Worm (Caenorhabditis elegans) whole organism, young adult: Measurements from ENCODE around the gene C17C3.9.

Experiments
- B0019.2 ChIP-seq: fragments of 200-800 bp; sonication (Bioruptor generic); conservative IDR thresholded peaks from 2 replicates; pipeline ENCODE4 v1.3.6; 2022; ENCODE audit warnings: missing genetic modification reagents, missing genetic modification characterization, missing compliant biosample characterization
- B0035.1 ChIP-seq: sonication (generic microtip); optimal IDR thresholded peaks from 2 replicates; lab custom pipeline; 2016; ENCODE audit warnings: missing genetic modification characterization, mild to moderate bottlenecking, missing compliant biosample characterization, missing genotype, missing genetic modification reagents
- F22D6.2 ChIP-seq: sonication (generic microtip); optimal IDR thresholded peaks from 2 replicates; lab custom pipeline; 2016; ENCODE audit warnings: mild to moderate bottlenecking, missing genetic modification characterization, missing compliant biosample characterization
- F33H1.4 ChIP-seq: fragments of 200-800 bp; sonication (Bioruptor generic); IDR thresholded peaks from 2 replicates; pipeline ENCODE4 v1.3.6; 2022; ENCODE audit warnings: missing genetic modification reagents, missing genetic modification characterization, missing compliant biosample characterization
- F52B5.7 ChIP-seq: sonication (generic microtip); optimal IDR thresholded peaks from 2 replicates; lab custom pipeline; 2016; ENCODE audit warnings: mild to moderate bottlenecking, missing genetic modification characterization, missing compliant biosample characterization
- F55B11.4 ChIP-seq: sonication (generic microtip); optimal IDR thresholded peaks from 2 replicates; lab custom pipeline; 2016; ENCODE audit warnings: missing compliant biosample characterization, missing genetic modification characterization, borderline replicate concordance; ENCODE audit not compliant: insufficient read depth
- F57C9.4 ChIP-seq: sonication (generic microtip); optimal IDR thresholded peaks from 2 replicates; lab custom pipeline; 2017; ENCODE audit warnings: mild to moderate bottlenecking, missing genetic modification characterization, missing compliant biosample characterization
- K12H6.12 ChIP-seq: fragments of 200-800 bp; sonication (Bioruptor generic); optimal IDR thresholded peaks from 2 replicates; lab custom pipeline; 2018; ENCODE audit warnings: mild to moderate bottlenecking, missing genetic modification characterization, missing compliant biosample characterization
- T07F8.4 ChIP-seq: sonication (generic microtip); optimal IDR thresholded peaks from 2 replicates; lab custom pipeline; 2016; ENCODE audit warnings: mild to moderate bottlenecking, missing genetic modification characterization, moderate library complexity, missing compliant biosample characterization
- Y53G8AR.9 ChIP-seq: fragments of 200-800 bp; sonication (Bioruptor generic); conservative IDR thresholded peaks from 2 replicates; pipeline ENCODE4 v1.3.6; 2022; ENCODE audit warnings: missing genetic modification reagents, missing genetic modification characterization, missing compliant biosample characterization
- atf-7 ChIP-seq: sonication (generic microtip); optimal IDR thresholded peaks from 2 replicates; lab custom pipeline; 2017; ENCODE audit warnings: mild to moderate bottlenecking, missing genetic modification characterization, missing compliant biosample characterization
- attf-3 ChIP-seq: fragments of 200-800 bp; sonication (Bioruptor generic); conservative IDR thresholded peaks from 2 replicates; pipeline ENCODE4 v1.3.6; 2022; ENCODE audit warnings: missing genetic modification reagents, missing genetic modification characterization, missing compliant biosample characterization
- attf-5 ChIP-seq: fragments of 200-800 bp; sonication (Bioruptor generic); optimal IDR thresholded peaks from 2 replicates; lab custom pipeline; 2018; ENCODE audit warnings: mild to moderate bottlenecking, missing genetic modification characterization, missing compliant biosample characterization
- bed-1 ChIP-seq: fragments of 200-800 bp; sonication (Bioruptor generic); IDR thresholded peaks from 2 replicates; pipeline ENCODE4 v1.3.6; 2022; ENCODE audit warnings: missing genetic modification reagents, missing genetic modification characterization, missing compliant biosample characterization
- cebp-2 ChIP-seq: fragments of 200-800 bp; sonication (Bioruptor generic); IDR thresholded peaks from 2 replicates; pipeline ENCODE4 v1.3.6; 2022; ENCODE audit warnings: missing genetic modification characterization, missing compliant biosample characterization
- ceh-100 ChIP-seq: fragments of 200-800 bp; sonication (Bioruptor generic); IDR thresholded peaks from 2 replicates; pipeline ENCODE4 v1.3.6; 2022; ENCODE audit warnings: missing genetic modification reagents, missing genetic modification characterization, missing compliant biosample characterization
- ceh-27 ChIP-seq: fragments of 200-800 bp; sonication (Bioruptor generic); optimal IDR thresholded peaks from 2 replicates; lab custom pipeline; 2018; ENCODE audit warnings: mild to moderate bottlenecking, missing genetic modification characterization, moderate library complexity, missing compliant biosample characterization
- ceh-91 ChIP-seq: fragments of 200-800 bp; sonication (Bioruptor generic); IDR thresholded peaks from 2 replicates; pipeline ENCODE4 v1.3.6; 2022; ENCODE audit warnings: missing genetic modification reagents, missing genetic modification characterization, missing compliant biosample characterization
- dpl-1 ChIP-seq: fragments of 150-350 bp; optimal IDR thresholded peaks from 2 replicates; lab custom pipeline; 2014; ENCODE audit warnings: missing biosample characterization, missing genetic modification reagents, missing genetic modification characterization
- ets-4 ChIP-seq: fragments of 200-800 bp; sonication (Bioruptor generic); optimal IDR thresholded peaks from 2 replicates; lab custom pipeline; 2018; ENCODE audit warnings: mild to moderate bottlenecking, missing genetic modification characterization, missing compliant biosample characterization
- fkh-3 ChIP-seq: sonication (generic microtip); optimal IDR thresholded peaks from 2 replicates; lab custom pipeline; 2016; ENCODE audit warnings: mild to moderate bottlenecking, missing genetic modification characterization, missing compliant biosample characterization
- him-1 ChIP-seq: sonication (generic microtip); optimal IDR thresholded peaks from 2 replicates; lab custom pipeline; 2016; ENCODE audit warnings: missing genotype, missing genetic modification reagents, missing genetic modification characterization, missing compliant biosample characterization
- hlh-26 ChIP-seq: fragments of 200-800 bp; sonication (Bioruptor generic); conservative IDR thresholded peaks from 2 replicates; pipeline ENCODE4 v1.3.6; 2022; ENCODE audit warnings: missing genetic modification reagents, missing genetic modification characterization, missing compliant biosample characterization
- hmg-20 ChIP-seq: fragments of 200-800 bp; sonication (Bioruptor generic); IDR thresholded peaks from 2 replicates; pipeline ENCODE4 v1.3.6; 2022; ENCODE audit warnings: missing genetic modification reagents, missing genetic modification characterization, missing compliant biosample characterization
- lin-35 ChIP-seq, 3 experiments: fragments of 150-350 bp in 2 of 3; sonication (generic microtip) in 1 of 3; optimal IDR thresholded peaks; 2 replicates each; lab custom pipeline; 2014 to 2018; ENCODE audit warnings: missing biosample characterization in 3 of 3, missing genetic modification characterization in 3 of 3, missing genetic modification reagents in 3 of 3
- lin-40 ChIP-seq: sonication (generic microtip); optimal IDR thresholded peaks from 2 replicates; lab custom pipeline; 2016; ENCODE audit warnings: missing genetic modification characterization, mild to moderate bottlenecking, missing compliant biosample characterization, missing genotype, missing genetic modification reagents
- lir-1 ChIP-seq: fragments of 200-800 bp; sonication (Bioruptor generic); conservative IDR thresholded peaks from 2 replicates; pipeline ENCODE4 v1.3.6; 2022; ENCODE audit warnings: missing genetic modification reagents, missing genetic modification characterization, missing compliant biosample characterization
- lsy-27 ChIP-seq: sonication (generic microtip); optimal IDR thresholded peaks from 2 replicates; lab custom pipeline; 2017; ENCODE audit warnings: missing genetic modification characterization, mild to moderate bottlenecking, missing compliant biosample characterization, antibody characterized with exemption, missing genotype, borderline replicate concordance; ENCODE audit not compliant: insufficient read depth
- madf-10 ChIP-seq: sonication (generic microtip); optimal IDR thresholded peaks from 2 replicates; lab custom pipeline; 2016; ENCODE audit warnings: mild to moderate bottlenecking, missing genetic modification characterization, missing compliant biosample characterization
- madf-3 ChIP-seq: fragments of 200-800 bp; sonication (Bioruptor generic); IDR thresholded peaks from 2 replicates; pipeline ENCODE4 v1.3.6; 2022; ENCODE audit warnings: missing genetic modification reagents, missing genetic modification characterization, missing compliant biosample characterization
- mcd-1 ChIP-seq: fragments of 200-800 bp; sonication (Bioruptor generic); IDR thresholded peaks from 2 replicates; pipeline ENCODE4 v1.3.6; 2022; ENCODE audit warnings: missing genetic modification reagents, missing genetic modification characterization, missing compliant biosample characterization
- mxl-1 ChIP-seq: sonication (generic microtip); optimal IDR thresholded peaks from 2 replicates; lab custom pipeline; 2016; ENCODE audit warnings: missing genetic modification characterization, missing compliant biosample characterization
- nfyb-1 ChIP-seq: fragments of 200-800 bp; sonication (Bioruptor generic); IDR thresholded peaks from 2 replicates; pipeline ENCODE4 v1.3.6; 2022; ENCODE audit warnings: missing genetic modification reagents, missing genetic modification characterization, missing compliant biosample characterization
- pbrm-1 ChIP-seq: fragments of 200-800 bp; sonication (Bioruptor generic); IDR thresholded peaks from 2 replicates; pipeline ENCODE4 v1.3.6; 2022; ENCODE audit warnings: missing genetic modification reagents, missing genetic modification characterization, missing compliant biosample characterization
- repo-1 ChIP-seq: sonication (generic microtip); optimal IDR thresholded peaks from 2 replicates; lab custom pipeline; 2017; ENCODE audit warnings: mild to moderate bottlenecking, missing genetic modification characterization, missing compliant biosample characterization
- sdz-38 ChIP-seq: sonication (generic microtip); optimal IDR thresholded peaks from 2 replicates; lab custom pipeline; 2016; ENCODE audit warnings: missing genotype, missing genetic modification characterization, missing compliant biosample characterization
- sea-2 ChIP-seq: fragments of 200-800 bp; sonication (Bioruptor generic); IDR thresholded peaks from 2 replicates; pipeline ENCODE4 v1.3.6; 2022; ENCODE audit warnings: missing genetic modification characterization, missing compliant biosample characterization
- snpc-1.3 ChIP-seq: sonication (generic microtip); optimal IDR thresholded peaks from 2 replicates; lab custom pipeline; 2017; ENCODE audit warnings: missing genetic modification characterization, mild to moderate bottlenecking, missing compliant biosample characterization, antibody characterized with exemption, moderate library complexity, missing genotype, missing genetic modification reagents; ENCODE audit not compliant: insufficient read depth
- snpc-4 ChIP-seq, 5 experiments: fragments of 150-350 bp in 1 of 5; sonication (generic microtip) in 4 of 5; optimal IDR thresholded peaks; 2 replicates each; lab custom pipeline; 2014 to 2018; ENCODE audit warnings: missing genetic modification characterization in 5 of 5, missing biosample characterization in 3 of 5, antibody characterized with exemption in 2 of 5, mild to moderate bottlenecking in 2 of 5, missing compliant biosample characterization in 2 of 5, missing genotype in 2 of 5, moderate library complexity in 2 of 5, missing genetic modification reagents in 1 of 5
- unc-62 ChIP-seq: fragments of 150-350 bp; optimal IDR thresholded peaks from 2 replicates; lab custom pipeline; 2014; ENCODE audit warnings: missing biosample characterization, missing genetic modification reagents, missing genetic modification characterization
- ztf-22 ChIP-seq: fragments of 200-800 bp; sonication (Bioruptor generic); optimal IDR thresholded peaks from 2 replicates; lab custom pipeline; 2018; ENCODE audit warnings: mild to moderate bottlenecking, missing genetic modification characterization, moderate library complexity, missing compliant biosample characterization
- ztf-25 ChIP-seq: fragments of 200-800 bp; sonication (Bioruptor generic); IDR thresholded peaks from 2 replicates; pipeline ENCODE4 v1.3.6; 2022; ENCODE audit warnings: missing genetic modification reagents, missing genetic modification characterization, missing compliant biosample characterization
- ztf-3 ChIP-seq: fragments of 200-800 bp; sonication (Bioruptor generic); optimal IDR thresholded peaks from 2 replicates; lab custom pipeline; 2018; ENCODE audit warnings: mild to moderate bottlenecking, missing genetic modification characterization, missing compliant biosample characterization

C17C3.9 gene

ce11 chrII:5505820-5506287 lies 26.2 kb downstream of the C17C3.9 start, which contains the start of gene npp-24:
Gene npp-24 (plus strand): TSS chrII:5505870.
- TF ChIP-seq lin-35 (GFP tag; optimal IDR thresholded peaks at IDR 0.05; lab: Kevin White, UChicago) (peak in 1 of 3 experiments; percentile 43), hmg-20 (GFP tag; lab: Robert Waterston, UW) (no peak), lir-1 (GFP tag; lab: Robert Waterston, UW) (no peak)

ce11 chrII:5503760-5504159 lies 28.3 kb downstream of the C17C3.9 start, which contains the start of gene cyp-44A1:
Gene cyp-44A1 (plus strand): TSS chrII:5504044.
- no peak for TF ChIP-seq lsy-27 (tag; lab: Kevin White, UChicago)
- TF ChIP-seq fkh-3 (tag; lab: Kevin White, UChicago): no peak
- no peak for TF ChIP-seq F33H1.4
- TF ChIP-seq B0035.1 (tag; lab: Kevin White, UChicago): no peak
- no peak for TF ChIP-seq snpc-4 (GFP tag; optimal IDR thresholded peaks at IDR 0.05; lab: Kevin White, UChicago)
- TF ChIP-seq snpc-4 (tag; optimal IDR thresholded peaks at IDR 0.05; lab: Kevin White, UChicago): no peak
- TF ChIP-seq ceh-91 (GFP tag; lab: Robert Waterston, UW): no peak
- no peak for TF ChIP-seq ceh-100 (GFP tag; lab: Robert Waterston, UW)
- TF ChIP-seq sdz-38: no peak
- no peak for TF ChIP-seq ztf-25 (GFP tag; lab: Robert Waterston, UW)
- no peak for TF ChIP-seq F22D6.2
- TF ChIP-seq pbrm-1 (GFP tag; lab: Robert Waterston, UW): no peak
- no peak for TF ChIP-seq snpc-1.3 (tag; lab: Kevin White, UChicago)
- no peak for TF ChIP-seq F52B5.7 (tag; lab: Kevin White, UChicago)
- no peak for TF ChIP-seq ztf-3 (GFP tag; lab: Kevin White, UChicago)
- TF ChIP-seq ztf-22: no peak
- no peak for TF ChIP-seq T07F8.4 (tag; lab: Kevin White, UChicago)
- no peak for TF ChIP-seq lin-40
- no peak for TF ChIP-seq mcd-1
- no peak for TF ChIP-seq madf-10 (tag; lab: Kevin White, UChicago)
- TF ChIP-seq, all 124 proteins: peak for 0

- TF ChIP-seq lsy-27 (tag; lab: Kevin White, UChicago) (no peak), fkh-3 (tag; lab: Kevin White, UChicago) (no peak), snpc-1.3 (tag; lab: Kevin White, UChicago) (peak; percentile 1), attf-3 (GFP tag; lab: Robert Waterston, UW) (no peak), F57C9.4 (tag; lab: Kevin White, UChicago) (no peak), ceh-27 (no peak), K12H6.12 (tag; lab: Kevin White, UChicago) (no peak), B0019.2 (no peak), F55B11.4 (tag; lab: Kevin White, UChicago) (no peak), mxl-1 (tag; lab: Kevin White, UChicago) (no peak), B0035.1 (tag; lab: Kevin White, UChicago) (no peak), Y53G8AR.9 (GFP tag; lab: Robert Waterston, UW) (no peak), lin-35 (GFP tag; optimal IDR thresholded peaks at IDR 0.05; lab: Kevin White, UChicago) (peak in 1 of 3 experiments; percentile 60), hlh-26 (no peak), attf-5 (no peak), nfyb-1 (GFP tag; lab: Robert Waterston, UW) (no peak), snpc-4 (GFP tag; optimal IDR thresholded peaks at IDR 0.05; lab: Kevin White, UChicago) (peak; percentile 22), snpc-4 (tag; optimal IDR thresholded peaks at IDR 0.05; lab: Kevin White, UChicago) (no peak), madf-3 (GFP tag; lab: Robert Waterston, UW) (no peak), repo-1 (tag; lab: Kevin White, UChicago) (no peak), ets-4 (GFP tag; lab: Kevin White, UChicago) (no peak), him-1 (no peak), cebp-2 (GFP tag; lab: Robert Waterston, UW) (no peak), bed-1 (GFP tag; lab: Robert Waterston, UW) (no peak), dpl-1 (GFP tag; lab: Kevin White, UChicago) (no peak), unc-62 (GFP tag; lab: Kevin White, UChicago) (no peak), sea-2 (GFP tag; lab: Robert Waterston, UW) (no peak), atf-7 (tag; lab: Kevin White, UChicago) (no peak)
Observed at ce11 chrII:5500986-5501657, 31.0 kb downstream of the C17C3.9 start, which contains the start of gene F12A10.8. Gene F12A10.8 (minus strand): TSS chrII:5501064.
